Comparison of ENCODE assay signal across 5 fruit fly cellular contexts in genomic region chr3R:16206162-16206561, dm6.
TF ChIP-seq lines count a peak whose summit lies in the region.

No protein-coding gene starts in this region.

- no peak for TF ChIP-seq CTCF in whole organism, embryonic (GFP tag; optimal IDR thresholded peaks at IDR 0.05; lab: Kevin White, UChicago)

TF ChIP-seq in whole organism, adult, 20 proteins besides CTCF, POLR2A, EP300 and RAD21:
- peak; percentile 21 for TF ChIP-seq kay (GFP tag; lab: Kevin White, UChicago; ENCODE audit: borderline replicate concordance)
- TF ChIP-seq Clk (GFP tag; optimal IDR thresholded peaks at IDR 0.05; lab: Kevin White, UChicago), result no peak
- TF ChIP-seq cnc (optimal IDR thresholded peaks at IDR 0.05; lab: Kevin White, UChicago), result no peak
- no peak for TF ChIP-seq Hr96 (GFP tag; optimal IDR thresholded peaks at IDR 0.05; lab: Kevin White, UChicago)
- no peak for TF ChIP-seq bab1 (GFP tag; optimal IDR thresholded peaks at IDR 0.05; lab: Kevin White, UChicago)
- TF ChIP-seq CG7045 (GFP tag; optimal IDR thresholded peaks at IDR 0.05; lab: Kevin White, UChicago), result peak; percentile 9

TF ChIP-seq in whole organism, embryonic, 481 proteins besides CTCF, POLR2A, EP300 and RAD21 (continues in another document):
- TF ChIP-seq Mad (GFP tag; optimal IDR thresholded peaks at IDR 0.05; lab: Kevin White, UChicago) (no peak), Hmx (GFP tag; optimal IDR thresholded peaks at IDR 0.05; lab: Kevin White, UChicago) (no peak), amos (GFP tag; IDR thresholded peaks at IDR 0.05; lab: Robert Waterston, UW; ENCODE audit: partially characterized antibody) (no peak), tll (GFP tag; optimal IDR thresholded peaks at IDR 0.05; lab: Kevin White, UChicago) (no peak), crp (GFP tag; optimal IDR thresholded peaks at IDR 0.05; lab: Kevin White, UChicago) (no peak), CG13624 (GFP tag; optimal IDR thresholded peaks at IDR 0.05; lab: Kevin White, UChicago) (no peak), sens-2 (GFP tag; IDR thresholded peaks at IDR 0.05; lab: Robert Waterston, UW) (no peak), CG7271 (tag; optimal IDR thresholded peaks at IDR 0.05; lab: Kevin White, UChicago) (no peak), CG9609 (GFP tag; optimal IDR thresholded peaks at IDR 0.05; lab: Kevin White, UChicago) (no peak), nom (GFP tag; optimal IDR thresholded peaks at IDR 0.05; lab: Kevin White, UChicago) (peak; percentile 73), p53 (GFP tag; optimal IDR thresholded peaks at IDR 0.05; lab: Kevin White, UChicago) (no peak), da (GFP tag; optimal IDR thresholded peaks at IDR 0.05; lab: Kevin White, UChicago) (no peak), twi (tag; optimal IDR thresholded peaks at IDR 0.05; lab: Kevin White, UChicago) (no peak), CG15696 (tag; optimal IDR thresholded peaks at IDR 0.05; lab: Kevin White, UChicago) (no peak), Hand (GFP tag; optimal IDR thresholded peaks at IDR 0.05; lab: Kevin White, UChicago) (no peak), CG5245 (GFP tag; optimal IDR thresholded peaks at IDR 0.05; lab: Kevin White, UChicago) (no peak), CG11723 (GFP tag; optimal IDR thresholded peaks at IDR 0.05; lab: Kevin White, UChicago) (no peak), sr (GFP tag; IDR thresholded peaks at IDR 0.05; lab: Robert Waterston, UW) (no peak), Jarid2 (GFP tag; optimal IDR thresholded peaks at IDR 0.05; lab: Kevin White, UChicago) (no peak), Nf-YB (GFP tag; optimal IDR thresholded peaks at IDR 0.05; lab: Kevin White, UChicago) (no peak), Sin3A (optimal IDR thresholded peaks at IDR 0.05; lab: Kevin White, UChicago) (no peak), chinmo (GFP tag; IDR thresholded peaks at IDR 0.05; lab: Robert Waterston, UW; ENCODE audit: partially characterized antibody) (no peak), CG7556 (GFP tag; optimal IDR thresholded peaks at IDR 0.05; lab: Kevin White, UChicago) (no peak)

TF ChIP-seq in whole organism, prepupa, 60 proteins besides CTCF, POLR2A, EP300 and RAD21 (continues in another document):
- TF ChIP-seq salr (GFP tag; optimal IDR thresholded peaks at IDR 0.05; lab: Kevin White, UChicago) (no peak), CG8319 (GFP tag; optimal IDR thresholded peaks at IDR 0.05; lab: Kevin White, UChicago) (no peak), svp (GFP tag; lab: Kevin White, UChicago) (no peak), esn (GFP tag; optimal IDR thresholded peaks at IDR 0.05; lab: Kevin White, UChicago) (no peak), acj6 (GFP tag; optimal IDR thresholded peaks at IDR 0.05; lab: Kevin White, UChicago) (no peak), fd59A (GFP tag; optimal IDR thresholded peaks at IDR 0.05; lab: Kevin White, UChicago) (no peak), CG6854 (GFP tag; optimal IDR thresholded peaks at IDR 0.05; lab: Kevin White, UChicago) (peak; percentile 92), CG11294 (GFP tag; IDR thresholded peaks at IDR 0.05; lab: Robert Waterston, UW) (no peak), ss (GFP tag; optimal IDR thresholded peaks at IDR 0.05; lab: Kevin White, UChicago) (peak; percentile 43 to 51), CG8632 (GFP tag; optimal IDR thresholded peaks at IDR 0.05; lab: Kevin White, UChicago) (no peak), OdsH (GFP tag; optimal IDR thresholded peaks at IDR 0.05; lab: Kevin White, UChicago) (no peak), Sox102F (GFP tag; optimal IDR thresholded peaks at IDR 0.05; lab: Kevin White, UChicago) (no peak), CG6792 (GFP tag; optimal IDR thresholded peaks at IDR 0.05; lab: Kevin White, UChicago) (no peak), CG34406 (GFP tag; optimal IDR thresholded peaks at IDR 0.05; lab: Kevin White, UChicago) (no peak), Hr4 (GFP tag; optimal IDR thresholded peaks at IDR 0.05; lab: Kevin White, UChicago) (no peak), CG11902 (GFP tag; optimal IDR thresholded peaks at IDR 0.05; lab: Kevin White, UChicago) (no peak), CG4318 (GFP tag; optimal IDR thresholded peaks at IDR 0.05; lab: Kevin White, UChicago) (no peak), CG11762 (GFP tag; optimal IDR thresholded peaks at IDR 0.05; lab: Kevin White, UChicago; ENCODE audit: insufficient read depth) (no peak), Sox15 (GFP tag; optimal IDR thresholded peaks at IDR 0.05; lab: Kevin White, UChicago) (no peak), lz (GFP tag; optimal IDR thresholded peaks at IDR 0.05; lab: Kevin White, UChicago) (no peak), pdm3 (GFP tag; optimal IDR thresholded peaks at IDR 0.05; lab: Kevin White, UChicago) (no peak), Smox (GFP tag; optimal IDR thresholded peaks at IDR 0.05; lab: Kevin White, UChicago) (no peak), Sox14 (GFP tag; optimal IDR thresholded peaks at IDR 0.05; lab: Kevin White, UChicago) (no peak)

TF ChIP-seq in whole organism, pupa, 21 proteins besides CTCF, POLR2A, EP300 and RAD21:
- TF ChIP-seq CG32121 (GFP tag; IDR thresholded peaks at IDR 0.05; lab: Robert Waterston, UW) (no peak; the same call in 1 of the 2 replicates), Ets98B (GFP tag; IDR thresholded peaks at IDR 0.05; lab: Robert Waterston, UW) (0 out of 2 replicates have a peak, but pooled peaks have one; percentile 42), D1 (tag; optimal IDR thresholded peaks at IDR 0.05; lab: Kevin White, UChicago) (no peak), gl (tag; optimal IDR thresholded peaks at IDR 0.05; lab: Kevin White, UChicago) (peak; percentile 26), CG12605 (GFP tag; IDR thresholded peaks at IDR 0.05; lab: Robert Waterston, UW) (peak; percentile 34; the same call in 1 of the 2 replicates), CG9948 (tag; optimal IDR thresholded peaks at IDR 0.05; lab: Kevin White, UChicago) (no peak), fd96Ca (GFP tag; IDR thresholded peaks at IDR 0.05; lab: Robert Waterston, UW) (peak; percentile 54; the same call in 1 of the 3 replicates), CG34367 (tag; optimal IDR thresholded peaks at IDR 0.05; lab: Kevin White, UChicago) (no peak), CG13204 (GFP tag; optimal IDR thresholded peaks at IDR 0.05; lab: Kevin White, UChicago) (peak; percentile 84), Pif1A (GFP tag; optimal IDR thresholded peaks at IDR 0.05; lab: Kevin White, UChicago) (no peak), Pif1B (GFP tag; optimal IDR thresholded peaks at IDR 0.05; lab: Kevin White, UChicago) (no peak), CG17806 (tag; optimal IDR thresholded peaks at IDR 0.05; lab: Kevin White, UChicago) (no peak), CG4496 (GFP tag; IDR thresholded peaks at IDR 0.05; lab: Robert Waterston, UW) (peak; percentile 71; the same call in 2 of the 3 replicates), rn (GFP tag; IDR thresholded peaks at IDR 0.05; lab: Robert Waterston, UW) (no peak), Snoo (tag; optimal IDR thresholded peaks at IDR 0.05; lab: Kevin White, UChicago) (no peak), CG10348 (GFP tag; IDR thresholded peaks at IDR 0.05; lab: Robert Waterston, UW) (no peak), CG14655 (GFP tag; optimal IDR thresholded peaks at IDR 0.05; lab: Kevin White, UChicago) (no peak), EcR (GFP tag; optimal IDR thresholded peaks at IDR 0.05; lab: Kevin White, UChicago) (no peak), CG8159 (tag; optimal IDR thresholded peaks at IDR 0.05; lab: Kevin White, UChicago) (no peak)

TF ChIP-seq in whole organism, wandering third instar larva, 38 proteins besides CTCF, POLR2A, EP300 and RAD21:
- no peak for TF ChIP-seq CrebA (GFP tag; optimal IDR thresholded peaks at IDR 0.05; lab: Kevin White, UChicago; ENCODE audit: borderline replicate concordance)
- peak; percentile 18 for TF ChIP-seq Sp1 (GFP tag; optimal IDR thresholded peaks at IDR 0.05; lab: Kevin White, UChicago)
- TF ChIP-seq HLH106 (tag; optimal IDR thresholded peaks at IDR 0.05; lab: Kevin White, UChicago), result peak; percentile 6
- no peak for TF ChIP-seq fru (GFP tag; optimal IDR thresholded peaks at IDR 0.05; lab: Kevin White, UChicago)
- no peak for TF ChIP-seq brk (GFP tag; optimal IDR thresholded peaks at IDR 0.05; lab: Kevin White, UChicago)
- no peak for TF ChIP-seq Rel (GFP tag; optimal IDR thresholded peaks at IDR 0.05; lab: Kevin White, UChicago)
- TF ChIP-seq Rel (tag; optimal IDR thresholded peaks at IDR 0.05; lab: Kevin White, UChicago), result no peak
